Worm (Caenorhabditis elegans): ENCODE data around the gene dlc-1.

DNA sequence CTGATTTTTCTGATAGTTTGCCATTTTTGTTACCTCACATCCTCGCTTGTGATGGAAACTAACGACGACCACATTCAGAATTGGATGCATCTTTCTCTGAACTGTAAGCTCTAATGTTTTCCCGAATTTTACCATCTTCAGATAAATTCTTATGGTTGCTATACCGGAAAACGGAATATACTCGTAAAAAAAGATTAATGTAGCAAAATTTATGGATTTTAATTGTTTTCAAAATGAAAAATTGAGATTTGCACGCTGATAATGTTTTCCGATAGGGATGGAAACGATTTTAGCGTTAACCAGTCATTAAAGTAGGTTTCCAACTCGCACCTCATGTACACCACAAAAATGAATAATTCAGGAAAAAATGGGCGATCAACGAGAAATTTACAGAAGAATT is 13.0 kb downstream of the dlc-1 start, which contains the start of gene T26A5.6:
- TF ChIP-seq W03F9.2 (tag; optimal IDR thresholded peaks at IDR 0.05) (no peak), him-1 (tag; optimal IDR thresholded peaks at IDR 0.05) (no peak), dao-5 (tag; optimal IDR thresholded peaks at IDR 0.05) (no peak)

Measured in whole organism, L4/young adult.